Worm (Caenorhabditis elegans) whole organism, mixed stage, embryonic: ENCODE data around the gene clec-149.

ENCODE experiments used
- ceh-43 ChIP-seq: fragments of 200-800 bp; sonication (Bioruptor generic); optimal IDR thresholded peaks from 2 replicates; lab custom pipeline; 2018; ENCODE audit warnings: mild to moderate bottlenecking, missing genetic modification characterization, moderate library complexity, missing compliant biosample characterization
- ceh-83 ChIP-seq: fragments of 200-800 bp; sonication (Bioruptor generic); optimal IDR thresholded peaks from 2 replicates; lab custom pipeline; 2018; ENCODE audit warnings: mild to moderate bottlenecking, missing genetic modification characterization, missing compliant biosample characterization
- ces-1 ChIP-seq: fragments of 150-350 bp; optimal IDR thresholded peaks from 2 replicates; lab custom pipeline; 2014; ENCODE audit warnings: missing biosample characterization, missing genetic modification reagents, missing genetic modification characterization
- elt-1 ChIP-seq: sonication (generic microtip); optimal IDR thresholded peaks from 2 replicates; lab custom pipeline; 2017; ENCODE audit warnings: missing genetic modification characterization, mild to moderate bottlenecking, missing compliant biosample characterization, antibody characterized with exemption, moderate library complexity, borderline replicate concordance; ENCODE audit not compliant: insufficient read depth
- elt-3 ChIP-seq: fragments of 150-350 bp; optimal IDR thresholded peaks from 2 replicates; lab custom pipeline; 2014; ENCODE audit warnings: missing biosample characterization, missing genetic modification characterization
- nhr-12 ChIP-seq: fragments of 150-350 bp; optimal IDR thresholded peaks from 2 replicates; lab custom pipeline; 2014; ENCODE audit warnings: missing biosample characterization, missing genetic modification characterization
- pha-4 ChIP-seq: fragments of 150-350 bp; optimal IDR thresholded peaks from 2 replicates; lab custom pipeline; 2018; ENCODE audit warnings: missing biosample characterization, missing genetic modification reagents, missing genetic modification characterization
- sem-2 ChIP-seq: fragments of 200-800 bp; sonication (Bioruptor generic); optimal IDR thresholded peaks from 2 replicates; lab custom pipeline; 2018; ENCODE audit warnings: mild to moderate bottlenecking, missing genetic modification characterization, missing compliant biosample characterization
- snpc-4 ChIP-seq: fragments of 150-350 bp; optimal IDR thresholded peaks from 2 replicates; lab custom pipeline; 2014; ENCODE audit warnings: missing biosample characterization, missing genetic modification characterization
- unc-62 ChIP-seq: fragments of 150-350 bp; optimal IDR thresholded peaks from 2 replicates; lab custom pipeline; 2014; ENCODE audit warnings: missing biosample characterization, missing genetic modification reagents, missing genetic modification characterization

DNA sequence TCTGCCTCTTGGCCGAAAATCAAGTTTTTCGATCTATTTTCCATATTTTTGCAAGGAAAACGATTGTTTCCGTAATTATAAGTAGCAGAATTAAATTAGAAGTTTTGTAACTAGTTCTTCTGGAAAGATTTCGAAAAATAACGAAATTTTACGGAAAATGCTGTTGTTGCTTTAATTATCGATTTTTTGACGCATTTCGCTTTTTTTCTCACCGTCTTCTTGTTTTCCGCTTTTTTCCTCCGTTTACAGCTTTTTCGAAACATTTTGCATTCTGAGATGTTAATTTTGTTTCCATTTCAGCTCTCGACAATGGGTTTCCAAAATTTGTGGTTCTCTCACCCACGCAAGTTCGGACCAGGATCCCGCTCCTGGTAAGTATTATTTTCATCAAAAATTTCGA, 29.0 kb upstream of the clec-149 start, which contains the start of gene rps-29:
- TF ChIP-seq ceh-83 (GFP tag; lab: Kevin White, UChicago): no peak
- no peak for TF ChIP-seq unc-62
- TF ChIP-seq sem-2: no peak
- TF ChIP-seq nhr-12 (tag; lab: Kevin White, UChicago): no peak
- no peak for TF ChIP-seq ceh-43 (GFP tag; lab: Kevin White, UChicago)
- TF ChIP-seq snpc-4 (tag; lab: Kevin White, UChicago): no peak
- TF ChIP-seq elt-1: no peak
- no peak for TF ChIP-seq elt-3 (tag; lab: Kevin White, UChicago)
- no peak for TF ChIP-seq ces-1 (GFP tag; lab: Kevin White, UChicago)
- no peak for TF ChIP-seq pha-4 (tag; lab: Kevin White, UChicago)
